Fruit fly (Drosophila melanogaster) whole organism, embryonic: ENCODE results near the gene CG34238.

Experiments used
- Awh ChIP-seq: fragments of 200-800 bp; sonication (Bioruptor generic); IDR thresholded peaks from 2 replicates; pipeline ENCODE4, ENCODE4 v1.3.6; 2022; ENCODE audit warnings: missing biosample characterization, missing genetic modification characterization
- Blimp-1 ChIP-seq: fragments of 200-800 bp; sonication (Bioruptor generic); optimal IDR thresholded peaks from 3 replicates; lab custom pipeline; 2018; ENCODE audit warnings: missing biosample characterization, missing genetic modification characterization, mild to moderate bottlenecking, moderate library complexity, missing genetic modification reagents
- BtbVII ChIP-seq: fragments of 200-800 bp; sonication (Bioruptor generic); optimal IDR thresholded peaks from 3 replicates; lab custom pipeline; 2017; ENCODE audit warnings: missing biosample characterization, mild to moderate bottlenecking, missing genetic modification characterization
- CG10209 ChIP-seq: fragments of 200-800 bp; sonication (Bioruptor generic); optimal IDR thresholded peaks from 3 replicates; lab custom pipeline; 2017; ENCODE audit warnings: missing biosample characterization, mild to moderate bottlenecking, missing genetic modification characterization, missing genetic modification reagents
- CG10267 ChIP-seq: fragments of 200-800 bp; sonication (Bioruptor generic); optimal IDR thresholded peaks from 2 replicates; lab custom pipeline; 2018; ENCODE audit warnings: missing biosample characterization, mild to moderate bottlenecking, missing genetic modification characterization, moderate library complexity
- CG10959 ChIP-seq: fragments of 200-800 bp; sonication (Bioruptor generic); IDR thresholded peaks from 2 replicates; pipeline ENCODE4 v1.3.6; 2022; ENCODE audit warnings: missing biosample characterization, missing genetic modification characterization
- CG12219 ChIP-seq: fragments of 200-800 bp; sonication (Bioruptor generic); optimal IDR thresholded peaks from 3 replicates; lab custom pipeline; 2018; ENCODE audit warnings: missing biosample characterization, mild to moderate bottlenecking, missing genetic modification characterization
- CG13624 ChIP-seq: fragments of 200-800 bp; sonication (Bioruptor generic); optimal IDR thresholded peaks from 2 replicates; lab custom pipeline; 2016; ENCODE audit warnings: missing biosample characterization, missing genetic modification characterization
- CG14710 ChIP-seq: fragments of 200-800 bp; sonication (Bioruptor generic); optimal IDR thresholded peaks from 3 replicates; lab custom pipeline; 2019; ENCODE audit warnings: missing biosample characterization, mild to moderate bottlenecking, missing genetic modification characterization, moderate library complexity
- CG15696 ChIP-seq: fragments of 200-800 bp; sonication (Bioruptor generic); optimal IDR thresholded peaks from 2 replicates; lab custom pipeline; 2019; ENCODE audit warnings: missing biosample characterization, mild to moderate bottlenecking, missing genetic modification characterization, moderate library complexity
- CG1602 ChIP-seq: fragments of 200-800 bp; sonication (Bioruptor generic); optimal IDR thresholded peaks from 3 replicates; lab custom pipeline; 2016; ENCODE audit warnings: missing biosample characterization, missing genetic modification characterization
- CG17328 ChIP-seq: fragments of 200-800 bp; sonication (Bioruptor generic); IDR thresholded peaks from 2 replicates; pipeline ENCODE4 v1.3.6; 2022; ENCODE audit warnings: missing biosample characterization, missing genetic modification characterization
- CG17361 ChIP-seq: fragments of 200-800 bp; sonication (Bioruptor generic); IDR thresholded peaks from 3 replicates; pipeline ENCODE4 v1.3.6; 2022; ENCODE audit warnings: missing biosample characterization, missing genetic modification characterization
- CG2199 ChIP-seq: fragments of 200-800 bp; sonication (Bioruptor generic); IDR thresholded peaks from 3 replicates; pipeline ENCODE4 v1.3.6; 2022; ENCODE audit warnings: missing biosample characterization, missing genetic modification characterization
- CG2875 ChIP-seq: fragments of 200-800 bp; sonication (Bioruptor generic); optimal IDR thresholded peaks from 2 replicates; lab custom pipeline; 2017; ENCODE audit warnings: missing biosample characterization, mild to moderate bottlenecking, missing genetic modification characterization, missing genetic modification reagents
- CG3995 ChIP-seq: fragments of 200-800 bp; sonication (Bioruptor generic); optimal IDR thresholded peaks from 3 replicates; lab custom pipeline; 2016; ENCODE audit warnings: missing biosample characterization, missing genetic modification characterization
- CG43689 ChIP-seq: fragments of 200-800 bp; sonication (Bioruptor generic); IDR thresholded peaks from 2 replicates; pipeline ENCODE4 v1.3.6; 2022; ENCODE audit warnings: missing biosample characterization, missing genetic modification characterization
- CG8359 ChIP-seq: fragments of 200-800 bp; sonication (Bioruptor generic); optimal IDR thresholded peaks from 2 replicates; lab custom pipeline; 2017; ENCODE audit warnings: missing biosample characterization, mild to moderate bottlenecking, missing genetic modification characterization, borderline replicate concordance
- CG9609 ChIP-seq: fragments of 200-800 bp; sonication (Bioruptor generic); optimal IDR thresholded peaks from 3 replicates; lab custom pipeline; 2016; ENCODE audit warnings: missing biosample characterization, missing genetic modification characterization
- CG9876 ChIP-seq: fragments of 200-800 bp; sonication (Bioruptor generic); optimal IDR thresholded peaks from 2 replicates; lab custom pipeline; 2016; ENCODE audit warnings: missing biosample characterization, missing genetic modification characterization
- Jarid2 ChIP-seq: fragments of 200-800 bp; sonication (Bioruptor generic); optimal IDR thresholded peaks from 3 replicates; lab custom pipeline; 2017; ENCODE audit warnings: mild to moderate bottlenecking, missing biosample characterization, missing genetic modification reagents, missing genetic modification characterization
- Med ChIP-seq: fragments of 200-800 bp; sonication (Bioruptor generic); peaks from one replicate; lab custom pipeline; 2016; ENCODE audit warnings: missing biosample characterization, missing genetic modification characterization, mild to moderate bottlenecking, inconsistent platforms, moderate library complexity
- Neu2 ChIP-seq: fragments of 200-800 bp; sonication (Bioruptor generic); optimal IDR thresholded peaks from 3 replicates; lab custom pipeline; 2016; ENCODE audit warnings: missing biosample characterization, missing genetic modification characterization, borderline replicate concordance
- Pdp1 ChIP-seq, 2 experiments: fragments of 200-800 bp; sonication (Bioruptor generic); optimal IDR thresholded peaks; 3 replicates each; lab custom pipeline; 2016; ENCODE audit warnings: missing biosample characterization in 2 of 2, missing genetic modification characterization in 2 of 2, mild to moderate bottlenecking in 1 of 2, moderate library complexity in 1 of 2
- Scr ChIP-seq: fragments of 200-800 bp; sonication (Bioruptor generic); IDR thresholded peaks from 2 replicates; pipeline ENCODE4 v1.3.6; 2022; ENCODE audit warnings: missing biosample characterization, missing genetic modification characterization; ENCODE audit not compliant: partially characterized antibody
- Side ChIP-seq: fragments of 200-800 bp; sonication (Bioruptor generic); optimal IDR thresholded peaks from 2 replicates; lab custom pipeline; 2016; ENCODE audit warnings: missing biosample characterization, missing genetic modification characterization
- Trl ChIP-seq, 3 experiments: fragments of >200 bp in 2 of 3; fragments of 200-800 bp in 1 of 3; sonication (Bioruptor generic) in 1 of 3; optimal IDR thresholded peaks; 2 replicates in 1 of 3; 3 replicates in 2 of 3; lab custom pipeline; 2016 to 2017; ENCODE audit warnings: missing biosample characterization in 1 of 3, missing genetic modification characterization in 1 of 3
- bigmax ChIP-seq: fragments of 200-800 bp; sonication (Bioruptor generic); optimal IDR thresholded peaks from 2 replicates; lab custom pipeline; 2018; ENCODE audit warnings: missing biosample characterization, mild to moderate bottlenecking, missing genetic modification characterization
- chinmo ChIP-seq: fragments of 200-800 bp; sonication (Bioruptor generic); IDR thresholded peaks from 4 replicates; pipeline ENCODE4 v1.3.6; 2022; ENCODE audit warnings: missing biosample characterization, missing genetic modification characterization; ENCODE audit not compliant: partially characterized antibody
- crp ChIP-seq, 2 experiments: fragments of 200-800 bp; sonication (Bioruptor generic); optimal IDR thresholded peaks; 2 replicates in 1 of 2; 3 replicates in 1 of 2; lab custom pipeline; 2017; ENCODE audit warnings: missing biosample characterization in 2 of 2, missing genetic modification characterization in 2 of 2, mild to moderate bottlenecking in 1 of 2, moderate library complexity in 1 of 2
- dmrt11E ChIP-seq: fragments of 200-800 bp; sonication (Bioruptor generic); optimal IDR thresholded peaks from 3 replicates; lab custom pipeline; 2018; ENCODE audit warnings: missing biosample characterization, mild to moderate bottlenecking, missing genetic modification characterization, moderate library complexity
- dmrt99B ChIP-seq: fragments of 200-800 bp; sonication (Bioruptor generic); optimal IDR thresholded peaks from 2 replicates; lab custom pipeline; 2018; ENCODE audit warnings: missing biosample characterization, mild to moderate bottlenecking, missing genetic modification characterization, moderate library complexity
- gcm ChIP-seq: fragments of 200-800 bp; sonication (Bioruptor generic); optimal IDR thresholded peaks from 2 replicates; lab custom pipeline; 2019; ENCODE audit warnings: missing biosample characterization, mild to moderate bottlenecking, missing genetic modification characterization, moderate library complexity
- gro ChIP-seq: fragments of 200-800 bp; sonication (Bioruptor generic); optimal IDR thresholded peaks from 2 replicates; lab custom pipeline; 2016; ENCODE audit warnings: missing biosample characterization, missing genetic modification characterization
- nom ChIP-seq: fragments of 200-800 bp; sonication (Bioruptor generic); optimal IDR thresholded peaks from 2 replicates; lab custom pipeline; 2017; ENCODE audit warnings: missing biosample characterization, missing genetic modification characterization, mild to moderate bottlenecking, moderate library complexity, missing genetic modification reagents
- pho ChIP-seq: fragments of 200-800 bp; sonication (Bioruptor generic); optimal IDR thresholded peaks from 2 replicates; lab custom pipeline; 2016; ENCODE audit warnings: missing biosample characterization, missing genetic modification characterization
- pum ChIP-seq: fragments of 200-800 bp; sonication (Bioruptor generic); optimal IDR thresholded peaks from 2 replicates; lab custom pipeline; 2016; ENCODE audit warnings: missing biosample characterization, missing genetic modification characterization
- salm ChIP-seq: fragments of 200-800 bp; sonication (Bioruptor generic); optimal IDR thresholded peaks from 2 replicates; lab custom pipeline; 2018; ENCODE audit warnings: missing biosample characterization, mild to moderate bottlenecking, missing genetic modification characterization
- sens ChIP-seq: fragments of 200-800 bp; sonication (Bioruptor generic); peaks from one replicate; lab custom pipeline; 2016; ENCODE audit warnings: missing biosample characterization, missing genetic modification characterization
- seq ChIP-seq: fragments of 200-800 bp; sonication (Bioruptor generic); IDR thresholded peaks from 2 replicates; pipeline ENCODE4 v1.3.6; 2022; ENCODE audit warnings: missing biosample characterization, missing genetic modification characterization
- sim ChIP-seq: fragments of 200-800 bp; sonication (Bioruptor generic); IDR thresholded peaks from 2 replicates; pipeline ENCODE4 v1.3.6; 2022; ENCODE audit warnings: missing biosample characterization, missing genetic modification characterization
- slbo ChIP-seq: fragments of 200-800 bp; sonication (Bioruptor generic); IDR thresholded peaks from 2 replicates; pipeline ENCODE4 v1.3.6; 2022; ENCODE audit warnings: missing biosample characterization, missing genetic modification characterization
- sob ChIP-seq: fragments of 200-800 bp; sonication (Bioruptor generic); IDR thresholded peaks from 2 replicates; pipeline ENCODE4 v1.3.6; 2022; ENCODE audit warnings: missing biosample characterization, missing genetic modification characterization
- ssp ChIP-seq: fragments of 200-800 bp; sonication (Bioruptor generic); IDR thresholded peaks from 2 replicates; pipeline ENCODE4 v1.3.6; 2022; ENCODE audit warnings: missing biosample characterization, missing genetic modification characterization
- tx ChIP-seq: fragments of 200-800 bp; sonication (Bioruptor generic); optimal IDR thresholded peaks from 2 replicates; lab custom pipeline; 2016; ENCODE audit warnings: missing biosample characterization, missing genetic modification characterization
- vvl ChIP-seq: fragments of 200-800 bp; sonication (Bioruptor generic); IDR thresholded peaks from 2 replicates; pipeline ENCODE4 v1.3.6; 2022; ENCODE audit warnings: missing biosample characterization, missing genetic modification characterization

Gene CG34238

DNA sequence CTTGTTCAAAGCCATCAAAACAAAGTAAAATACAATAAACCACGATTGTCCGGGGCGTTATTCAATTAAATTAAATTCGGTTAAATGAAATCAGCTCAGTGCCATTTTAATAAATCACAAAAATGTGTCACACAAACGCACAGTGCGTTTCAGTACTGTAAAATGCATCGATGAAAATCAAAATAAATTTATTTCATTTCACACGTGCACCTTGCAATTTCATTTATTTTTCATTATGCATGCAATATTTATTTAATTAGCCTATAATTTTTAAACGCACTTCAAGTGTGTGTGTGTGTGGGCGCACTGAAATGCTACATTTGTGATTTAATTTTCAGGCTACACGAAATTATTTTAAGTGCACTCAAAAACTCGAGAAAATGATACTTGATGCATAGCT lies 28.1 kb downstream of the CG34238 start (continued):
- TF ChIP-seq sob (no peak), Med (GFP tag; lab: Kevin White, UChicago) (peak; percentile 67), Pdp1 (GFP tag; optimal IDR thresholded peaks at IDR 0.05; lab: Kevin White, UChicago) (peak in 1 of 2 experiments; percentile 34), gcm (GFP tag; lab: Kevin White, UChicago) (no peak), sens (peak; percentile 55), CG10959 (GFP tag; lab: Robert Waterston, UW) (no peak)
- TF ChIP-seq, all 482 proteins: peak for 5

DNA sequence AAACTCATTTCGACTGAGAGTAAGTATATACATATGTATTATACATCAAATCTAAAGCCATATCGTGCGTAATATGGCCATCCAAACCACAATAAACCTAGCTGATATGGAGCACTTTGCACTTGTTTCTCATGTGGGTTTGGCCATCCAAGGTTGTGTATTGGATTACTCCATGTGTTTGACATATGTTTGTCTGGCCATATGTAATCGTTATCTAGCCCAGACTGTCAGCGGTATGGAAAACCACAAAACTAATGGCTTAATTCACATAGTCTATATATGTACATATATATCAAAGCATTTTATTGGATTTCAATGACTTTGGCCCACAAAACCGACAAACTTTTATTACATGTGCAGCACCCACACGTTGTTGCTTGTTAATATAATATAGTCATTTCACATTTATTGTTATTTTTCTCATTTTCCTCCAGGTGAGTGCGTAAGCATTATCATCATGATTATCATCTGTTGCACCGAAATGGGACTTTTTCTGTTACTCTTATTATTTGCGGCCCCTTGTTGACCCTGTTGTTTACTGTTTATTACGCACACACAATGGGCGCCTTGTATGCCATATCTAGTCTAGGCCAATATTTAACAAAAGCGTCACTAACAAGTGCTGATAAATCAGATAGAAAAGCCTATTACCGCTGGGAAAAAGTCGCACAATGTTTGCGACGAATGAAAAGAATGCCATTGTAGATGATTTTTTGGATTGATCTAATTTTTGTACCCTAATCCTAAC lies 30.3 kb downstream of the CG34238 start:
- peak; percentile 63 for TF ChIP-seq dmrt99B (tag; lab: Kevin White, UChicago)
- TF ChIP-seq vvl (GFP tag; lab: Robert Waterston, UW), result no peak
- peak; percentile 42 for TF ChIP-seq dmrt11E (tag; lab: Kevin White, UChicago)
- peak; percentile 46 for TF ChIP-seq nom (GFP tag; lab: Kevin White, UChicago)
- TF ChIP-seq crp (GFP tag; optimal IDR thresholded peaks at IDR 0.05; lab: Kevin White, UChicago), result peak in 1 of 2 experiments; percentile 12
- TF ChIP-seq Med (GFP tag; lab: Kevin White, UChicago), result peak; percentile 96
- TF ChIP-seq chinmo (GFP tag; lab: Robert Waterston, UW), result no peak
- no peak for TF ChIP-seq Scr (GFP tag; lab: Robert Waterston, UW)
- peak; percentile 64; the same call in 1 of the 2 replicates for TF ChIP-seq seq (GFP tag; lab: Robert Waterston, UW)
- peak; percentile 3 for TF ChIP-seq CG10267
- peak; percentile 82 for TF ChIP-seq CG10209
- TF ChIP-seq CG12219 (GFP tag; lab: Kevin White, UChicago), result peak; percentile 56
- peak; percentile 75 for TF ChIP-seq Awh (GFP tag; lab: Robert Waterston, UW)
- TF ChIP-seq Neu2 (GFP tag; lab: Kevin White, UChicago), result no peak
- TF ChIP-seq CG43689 (GFP tag; lab: Robert Waterston, UW), result no peak
- peak; percentile 45 for TF ChIP-seq CG15696 (tag; lab: Kevin White, UChicago)
- TF ChIP-seq CG8359 (GFP tag; lab: Kevin White, UChicago), result peak; percentile 28
- TF ChIP-seq bigmax (GFP tag; lab: Kevin White, UChicago), result peak; percentile 13
- peak; percentile 37; the same call in 1 of the 3 replicates for TF ChIP-seq CG17361
- no peak for TF ChIP-seq CG9609 (GFP tag; lab: Kevin White, UChicago)
- TF ChIP-seq CG2199 (GFP tag; lab: Robert Waterston, UW), result no peak
- TF ChIP-seq Trl (optimal IDR thresholded peaks at IDR 0.05; lab: Kevin White, UChicago), result no peak
- TF ChIP-seq Trl (GFP tag; optimal IDR thresholded peaks at IDR 0.05; lab: Kevin White, UChicago), result peak; percentile 77
- TF ChIP-seq tx (GFP tag; lab: Kevin White, UChicago), result peak; percentile 23
- TF ChIP-seq pum (GFP tag; lab: Kevin White, UChicago), result peak; percentile 28
- peak; percentile 59 for TF ChIP-seq Jarid2 (GFP tag; lab: Kevin White, UChicago)
- TF ChIP-seq ssp (GFP tag; lab: Robert Waterston, UW), result no peak
- TF ChIP-seq BtbVII (GFP tag; lab: Kevin White, UChicago), result peak; percentile 73
- TF ChIP-seq CG14710, result peak; percentile 41
- peak; percentile 33 for TF ChIP-seq CG1602 (GFP tag; lab: Kevin White, UChicago)
- peak; percentile 73 for TF ChIP-seq Blimp-1 (GFP tag; lab: Kevin White, UChicago)
- peak; percentile 29; the same call in 1 of the 2 replicates for TF ChIP-seq slbo (GFP tag; lab: Robert Waterston, UW)
- TF ChIP-seq salm (tag; lab: Kevin White, UChicago), result peak; percentile 70
- peak; percentile 36 for TF ChIP-seq gro (GFP tag; lab: Kevin White, UChicago)
- peak; percentile 1 for TF ChIP-seq CG3995 (GFP tag; lab: Kevin White, UChicago)
- no peak for TF ChIP-seq CG17328
- peak; percentile 2 for TF ChIP-seq CG13624 (GFP tag; lab: Kevin White, UChicago)
- TF ChIP-seq sim (GFP tag; lab: Robert Waterston, UW), result peak; percentile 48; the same call in 1 of the 2 replicates
- TF ChIP-seq CG9876, result peak; percentile 1
- peak; percentile 82 for TF ChIP-seq CG2875 (GFP tag; lab: Kevin White, UChicago)
- TF ChIP-seq pho (GFP tag; lab: Kevin White, UChicago), result peak; percentile 42
- peak; percentile 67 for TF ChIP-seq Side (GFP tag; lab: Kevin White, UChicago)
